Worm (Caenorhabditis elegans): ENCODE results near the gene let-70.

let-70 gene

ce11 chrIV:11037118-11037719, 44.8 kb downstream of the let-70 start:
- TF ChIP-seq athp-1 (tag; optimal IDR thresholded peaks at IDR 0.05) (peak; percentile 16), bed-2 (GFP tag; IDR thresholded peaks at IDR 0.05) (no peak), rec-8 (tag; optimal IDR thresholded peaks at IDR 0.05) (no peak), ekl-4 (GFP tag; IDR thresholded peaks at IDR 0.05) (0 out of 2 replicates have a peak, but pooled peaks have one; percentile 16), B0019.2 (GFP tag; conservative IDR thresholded peaks at IDR 0.05) (no peak), tbp1 (GFP tag; optimal IDR thresholded peaks at IDR 0.05) (peak; percentile 7), F49E8.2 (tag; optimal IDR thresholded peaks at IDR 0.05; ENCODE audit: insufficient read depth) (peak; percentile 24), B0336.3 (GFP tag; IDR thresholded peaks at IDR 0.05) (peak; percentile 71), ZK185.1 (tag; optimal IDR thresholded peaks at IDR 0.05; ENCODE audit: poor library complexity, severe bottlenecking) (no peak), F57C9.4 (tag; optimal IDR thresholded peaks at IDR 0.05) (no peak), mel-28 (tag; optimal IDR thresholded peaks at IDR 0.05; ENCODE audit: borderline replicate concordance) (no peak), ztf-18 (tag; optimal IDR thresholded peaks at IDR 0.05) (peak; percentile 7), atf-7 (tag; optimal IDR thresholded peaks at IDR 0.05) (peak; percentile 16), hsf-1 (GFP tag; IDR thresholded peaks at IDR 0.05) (peak; percentile 35; the same call in 1 of the 2 replicates), nhr-80 (tag; optimal IDR thresholded peaks at IDR 0.05) (peak; percentile 67), F39B2.1 (GFP tag; IDR thresholded peaks at IDR 0.05) (no peak), madf-6 (GFP tag; IDR thresholded peaks at IDR 0.05) (peak; percentile 52; the same call in 1 of the 2 replicates), ztf-25 (GFP tag; IDR thresholded peaks at IDR 0.05) (no peak), Y53G8AR.9 (GFP tag; conservative IDR thresholded peaks at IDR 0.05) (peak; percentile 71), hlh-26 (GFP tag; conservative IDR thresholded peaks at IDR 0.05) (no peak)

- TF ChIP-seq lin-35 (GFP tag; optimal IDR thresholded peaks at IDR 0.05), result peak in 1 of 3 experiments; percentile 50
- peak; percentile 48 for TF ChIP-seq nhr-80 (tag; optimal IDR thresholded peaks at IDR 0.05)
- peak; percentile 20 for TF ChIP-seq lin-54 (GFP tag; optimal IDR thresholded peaks at IDR 0.05)
- no peak for TF ChIP-seq F33H1.4 (GFP tag; IDR thresholded peaks at IDR 0.05)
- no peak for TF ChIP-seq snpc-4 (GFP tag; optimal IDR thresholded peaks at IDR 0.05)
- peak in 1 of 4 experiments; percentile 2 for TF ChIP-seq snpc-4 (tag; optimal IDR thresholded peaks at IDR 0.05)
- no peak for TF ChIP-seq T26A5.8 (tag; optimal IDR thresholded peaks at IDR 0.05)
- TF ChIP-seq attf-6 (GFP tag; IDR thresholded peaks at IDR 0.05), result no peak
- TF ChIP-seq cebp-1 (GFP tag; IDR thresholded peaks at IDR 0.05), result no peak
- peak; percentile 47 for TF ChIP-seq cebp-1 (tag; optimal IDR thresholded peaks at IDR 0.05)
- TF ChIP-seq ceh-40 (GFP tag; IDR thresholded peaks at IDR 0.05), result no peak
- TF ChIP-seq lsl-1 (GFP tag; optimal IDR thresholded peaks at IDR 0.05), result peak; percentile 20
- peak; percentile 91 for TF ChIP-seq ztf-18 (tag; optimal IDR thresholded peaks at IDR 0.05)
- TF ChIP-seq dox-1 (GFP tag; IDR thresholded peaks at IDR 0.05), result peak; percentile 60
- no peak for TF ChIP-seq Y53F4B.3 (GFP tag; IDR thresholded peaks at IDR 0.05)
- TF ChIP-seq hmg-1.2 (GFP tag; IDR thresholded peaks at IDR 0.05), result peak; percentile 46; the same call in 1 of the 2 replicates
- no peak for TF ChIP-seq aptf-2 (GFP tag; conservative IDR thresholded peaks at IDR 0.05)
- peak; percentile 54 for TF ChIP-seq mcd-1 (GFP tag; IDR thresholded peaks at IDR 0.05)
- TF ChIP-seq let-607 (tag; optimal IDR thresholded peaks at IDR 0.05), result peak; percentile 67 to 79
- no peak for TF ChIP-seq ceh-27 (GFP tag; optimal IDR thresholded peaks at IDR 0.05)
- TF ChIP-seq lin-40 (tag; optimal IDR thresholded peaks at IDR 0.05), result peak; percentile 56
Measured at ce11 chrIV:11036222-11036621, 45.8 kb downstream of the let-70 start, which contains the start of gene fkb-1. TSS of gene fkb-1 (plus strand) at chrIV:11036582.

Measured in whole organism, young adult.